Worm (Caenorhabditis elegans) whole organism, L1 larva: ENCODE measurements around the gene F35G12.7.

Experiments
- C16A3.4 ChIP-seq: fragments of 150-350 bp; optimal IDR thresholded peaks from 2 replicates; lab custom pipeline; 2014; ENCODE audit warnings: missing biosample characterization, missing genetic modification characterization
- F16B12.6 ChIP-seq: fragments of 150-350 bp; optimal IDR thresholded peaks from 2 replicates; lab custom pipeline; 2014; ENCODE audit warnings: missing biosample characterization, missing genetic modification characterization
- aha-1 ChIP-seq: fragments of 150-350 bp; optimal IDR thresholded peaks from 2 replicates; lab custom pipeline; 2014; ENCODE audit warnings: missing biosample characterization, missing genetic modification characterization
- ama-1 ChIP-seq: fragments of 150-350 bp; optimal IDR thresholded peaks from 2 replicates; lab custom pipeline; 2014
- blmp-1 ChIP-seq: fragments of 150-350 bp; optimal IDR thresholded peaks from 2 replicates; lab custom pipeline; 2014; ENCODE audit warnings: missing biosample characterization, missing genetic modification characterization
- ceh-8 ChIP-seq: fragments of 200-800 bp; sonication (Bioruptor generic); optimal IDR thresholded peaks from 2 replicates; lab custom pipeline; 2018; ENCODE audit warnings: mild to moderate bottlenecking, missing genetic modification characterization, moderate library complexity, missing compliant biosample characterization
- ceh-82 ChIP-seq, 3 experiments: fragments of 150-350 bp in 1 of 3; sonication (generic microtip) in 2 of 3; optimal IDR thresholded peaks; 2 replicates each; lab custom pipeline; 2014 to 2017; ENCODE audit warnings: missing biosample characterization in 3 of 3, missing genetic modification characterization in 3 of 3
- ces-1 ChIP-seq: fragments of 150-350 bp; optimal IDR thresholded peaks from 2 replicates; lab custom pipeline; 2014; ENCODE audit warnings: missing biosample characterization, missing genetic modification reagents, missing genetic modification characterization
- dpl-1 ChIP-seq, 3 experiments: fragments of 150-350 bp in 2 of 3; sonication (generic microtip) in 1 of 3; optimal IDR thresholded peaks; 2 replicates each; lab custom pipeline; 2014 to 2017; ENCODE audit warnings: missing biosample characterization in 3 of 3, missing genetic modification characterization in 3 of 3, missing genetic modification reagents in 3 of 3
- dsc-1 ChIP-seq: sonication (generic microtip); optimal IDR thresholded peaks from 2 replicates; lab custom pipeline; 2016; ENCODE audit warnings: mild to moderate bottlenecking, missing genetic modification characterization, missing compliant biosample characterization
- efl-1 ChIP-seq, 4 experiments: fragments of 150-350 bp; optimal IDR thresholded peaks in 3 of 4; peaks in 1 of 4; 1 replicate in 1 of 4; 2 replicates in 3 of 4; lab custom pipeline; 2014; ENCODE audit warnings: missing biosample characterization in 2 of 4, missing genetic modification characterization in 2 of 4, missing genetic modification reagents in 2 of 4
- efl-3 ChIP-seq: fragments of 200-800 bp; sonication (Bioruptor generic); optimal IDR thresholded peaks from 2 replicates; lab custom pipeline; 2018; ENCODE audit warnings: mild to moderate bottlenecking, missing genetic modification characterization, missing compliant biosample characterization
- egl-13 ChIP-seq: sonication (generic microtip); optimal IDR thresholded peaks from 2 replicates; lab custom pipeline; 2016; ENCODE audit warnings: missing genotype, missing genetic modification reagents, missing genetic modification characterization, missing compliant biosample characterization
- egl-27 ChIP-seq, 2 experiments: fragments of 150-350 bp in 1 of 2; sonication (generic microtip); optimal IDR thresholded peaks; 3 replicates each; lab custom pipeline; 2017 to 2018; ENCODE audit warnings: missing biosample characterization in 2 of 2, missing genetic modification characterization in 2 of 2, missing genetic modification reagents in 2 of 2
- elt-3 ChIP-seq, 6 experiments: fragments of 150-350 bp in 1 of 6; sonication (generic microtip); optimal IDR thresholded peaks; 2 replicates each; lab custom pipeline; 2017 to 2018; ENCODE audit warnings: missing biosample characterization in 6 of 6, missing genetic modification characterization in 6 of 6, inconsistent platforms in 1 of 6
- ets-5 ChIP-seq: fragments of 200-800 bp; sonication (Bioruptor generic); IDR thresholded peaks from 2 replicates; pipeline ENCODE4 v1.3.6; 2022; ENCODE audit warnings: missing genetic modification characterization, missing compliant biosample characterization
- fkh-8 ChIP-seq: sonication (generic microtip); optimal IDR thresholded peaks from 2 replicates; lab custom pipeline; 2016; ENCODE audit warnings: mild to moderate bottlenecking, missing genetic modification characterization, missing compliant biosample characterization
- fos-1 ChIP-seq: fragments of 150-350 bp; optimal IDR thresholded peaks from 2 replicates; lab custom pipeline; 2014; ENCODE audit warnings: missing biosample characterization, missing genetic modification characterization
- hlh-4 ChIP-seq: sonication (generic microtip); optimal IDR thresholded peaks from 2 replicates; lab custom pipeline; 2016; ENCODE audit warnings: mild to moderate bottlenecking, missing genetic modification characterization, missing compliant biosample characterization
- jun-1 ChIP-seq: fragments of 150-350 bp; optimal IDR thresholded peaks from 2 replicates; lab custom pipeline; 2014; ENCODE audit warnings: missing biosample characterization, missing genetic modification reagents, missing genetic modification characterization
- lin-35 ChIP-seq, 2 experiments: fragments of 150-350 bp; optimal IDR thresholded peaks; 2 replicates each; lab custom pipeline; 2014; ENCODE audit warnings: missing biosample characterization in 2 of 2, missing genetic modification characterization in 2 of 2, missing genetic modification reagents in 2 of 2
- lir-3 ChIP-seq: sonication (generic microtip); optimal IDR thresholded peaks from 2 replicates; lab custom pipeline; 2016; ENCODE audit warnings: mild to moderate bottlenecking, missing genetic modification characterization, moderate library complexity, missing compliant biosample characterization; ENCODE audit not compliant: poor library complexity
- lsy-2 ChIP-seq, 2 experiments: fragments of 150-350 bp; optimal IDR thresholded peaks; 2 replicates each; lab custom pipeline; 2014; ENCODE audit warnings: missing biosample characterization in 2 of 2, missing genetic modification characterization in 2 of 2
- mab-9 ChIP-seq: fragments of 200-800 bp; sonication (Bioruptor generic); IDR thresholded peaks from 2 replicates; pipeline ENCODE4 v1.3.6; 2022; ENCODE audit warnings: missing genetic modification reagents, missing genetic modification characterization, missing compliant biosample characterization
- mep-1 ChIP-seq: fragments of 150-350 bp; optimal IDR thresholded peaks from 2 replicates; lab custom pipeline; 2014; ENCODE audit warnings: missing biosample characterization, missing genetic modification characterization
- nhr-11 ChIP-seq: fragments of 150-350 bp; optimal IDR thresholded peaks from 2 replicates; lab custom pipeline; 2014; ENCODE audit warnings: missing biosample characterization, missing genetic modification characterization
- nhr-20 ChIP-seq: sonication (generic microtip); optimal IDR thresholded peaks from 2 replicates; lab custom pipeline; 2016; ENCODE audit warnings: mild to moderate bottlenecking, missing genetic modification characterization, missing compliant biosample characterization
- nhr-84 ChIP-seq: sonication (generic microtip); optimal IDR thresholded peaks from 2 replicates; lab custom pipeline; 2017; ENCODE audit warnings: missing biosample characterization, missing genetic modification characterization
- nhr-90 ChIP-seq: sonication (generic microtip); optimal IDR thresholded peaks from 2 replicates; lab custom pipeline; 2016; ENCODE audit warnings: mild to moderate bottlenecking, missing genetic modification characterization, missing compliant biosample characterization; ENCODE audit not compliant: poor library complexity
- pag-3 ChIP-seq: sonication (generic microtip); optimal IDR thresholded peaks from 2 replicates; lab custom pipeline; 2017; ENCODE audit warnings: missing genetic modification characterization, mild to moderate bottlenecking, missing compliant biosample characterization, antibody characterized with exemption, borderline replicate concordance; ENCODE audit not compliant: insufficient read depth
- pax-3 ChIP-seq: fragments of 200-800 bp; sonication (Bioruptor generic); optimal IDR thresholded peaks from 2 replicates; lab custom pipeline; 2018; ENCODE audit warnings: mild to moderate bottlenecking, missing genetic modification characterization, moderate library complexity, missing compliant biosample characterization
- pqm-1 ChIP-seq: sonication (generic microtip); optimal IDR thresholded peaks from 3 replicates; lab custom pipeline; 2017; ENCODE audit warnings: missing biosample characterization, missing genetic modification characterization
- snpc-4 ChIP-seq: fragments of 150-350 bp; optimal IDR thresholded peaks from 2 replicates; lab custom pipeline; 2014; ENCODE audit warnings: missing biosample characterization, missing genetic modification characterization
- snu-23 ChIP-seq: sonication (generic microtip); optimal IDR thresholded peaks from 2 replicates; lab custom pipeline; 2016; ENCODE audit warnings: missing genetic modification characterization, missing compliant biosample characterization
- swsn-7 ChIP-seq: sonication (generic microtip); optimal IDR thresholded peaks from 2 replicates; lab custom pipeline; 2016; ENCODE audit warnings: missing genetic modification characterization, missing compliant biosample characterization
- tbx-2 ChIP-seq: sonication (generic microtip); optimal IDR thresholded peaks from 2 replicates; lab custom pipeline; 2016; ENCODE audit warnings: missing genetic modification characterization, missing compliant biosample characterization
- unc-130 ChIP-seq: fragments of 150-350 bp; optimal IDR thresholded peaks from 2 replicates; lab custom pipeline; 2017; ENCODE audit warnings: missing biosample characterization, missing genetic modification characterization, inconsistent platforms
- unc-30 ChIP-seq: sonication (generic microtip); optimal IDR thresholded peaks from 2 replicates; lab custom pipeline; 2017; ENCODE audit warnings: missing biosample characterization, missing genetic modification characterization
- unc-98 ChIP-seq: fragments of 200-800 bp; sonication (Bioruptor generic); IDR thresholded peaks from 2 replicates; pipeline ENCODE4 v1.3.6; 2022; ENCODE audit warnings: missing genetic modification characterization, missing compliant biosample characterization
- vab-15 ChIP-seq: sonication (generic microtip); optimal IDR thresholded peaks from 2 replicates; lab custom pipeline; 2017; ENCODE audit warnings: missing genotype, mild to moderate bottlenecking, missing genetic modification characterization, missing compliant biosample characterization
- xbp-1 ChIP-seq: sonication (generic microtip); optimal IDR thresholded peaks from 2 replicates; lab custom pipeline; 2016; ENCODE audit warnings: missing genetic modification characterization, missing compliant biosample characterization
- zip-4 ChIP-seq: fragments of 200-800 bp; sonication (Bioruptor generic); optimal IDR thresholded peaks from 2 replicates; lab custom pipeline; 2018; ENCODE audit warnings: mild to moderate bottlenecking, missing genetic modification characterization, moderate library complexity, missing compliant biosample characterization
- ztf-4 ChIP-seq: fragments of 150-350 bp; optimal IDR thresholded peaks from 2 replicates; lab custom pipeline; 2014; ENCODE audit warnings: missing biosample characterization, missing genetic modification characterization

The F35G12.7 gene

DNA sequence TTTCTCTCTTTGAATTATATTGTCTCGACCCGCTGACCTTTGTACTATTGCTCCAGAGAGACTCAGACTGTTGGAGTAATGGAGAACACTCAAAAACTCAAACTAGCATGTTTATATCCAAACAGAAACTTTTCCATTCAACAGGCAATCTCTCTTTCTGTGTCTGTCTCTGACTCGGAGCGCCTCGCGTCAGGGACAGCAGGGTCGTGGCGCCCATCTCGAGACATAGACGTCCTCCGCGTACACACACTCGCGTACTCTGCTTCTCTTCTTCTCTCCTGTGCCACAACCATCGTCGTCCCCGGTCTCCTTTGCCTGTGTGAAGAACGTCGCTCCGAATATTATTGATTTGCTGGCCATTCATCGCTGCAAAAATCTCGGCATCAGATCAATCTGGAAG lies 35.2 kb downstream of the F35G12.7 start (continued):
- TF ChIP-seq ceh-82 (tag; optimal IDR thresholded peaks at IDR 0.05; lab: Kevin White, UChicago) (peak in 2 of 3 experiments; percentile 31 to 81), egl-13 (tag; lab: Kevin White, UChicago) (peak; percentile 7), swsn-7 (tag; lab: Kevin White, UChicago) (peak; percentile 65), snpc-4 (tag; lab: Kevin White, UChicago) (peak; percentile 23), nhr-20 (tag; lab: Kevin White, UChicago) (peak; percentile 76), nhr-11 (no peak), hlh-4 (tag; lab: Kevin White, UChicago) (no peak), efl-1 (optimal IDR thresholded peaks at IDR 0.05; lab: Kevin White, UChicago) (peak; percentile 55 to 63), efl-1 (GFP tag; optimal IDR thresholded peaks at IDR 0.05 in 1 of 2; lab: Kevin White, UChicago) (peak in 1 of 2 experiments; percentile 24), jun-1 (tag; lab: Kevin White, UChicago) (peak; percentile 57), nhr-90 (tag; lab: Kevin White, UChicago) (peak; percentile 24), C16A3.4 (tag; lab: Kevin White, UChicago) (peak; percentile 48), mep-1 (peak; percentile 61), xbp-1 (tag; lab: Kevin White, UChicago) (peak; percentile 15), ces-1 (no peak), ceh-8 (GFP tag; lab: Kevin White, UChicago) (no peak), dsc-1 (tag; lab: Kevin White, UChicago) (peak; percentile 23), snu-23 (GFP tag; lab: Kevin White, UChicago) (peak; percentile 82), ama-1 (lab: Kevin White, UChicago) (no peak), tbx-2 (tag; lab: Kevin White, UChicago) (peak; percentile 60), ztf-4 (peak; percentile 20), egl-27 (tag; optimal IDR thresholded peaks at IDR 0.05; lab: Kevin White, UChicago) (peak; percentile 6 to 36), elt-3 (tag; optimal IDR thresholded peaks at IDR 0.05; lab: Kevin White, UChicago) (peak in 1 of 6 experiments; percentile 39), vab-15 (tag; lab: Kevin White, UChicago) (no peak), pax-3 (tag; lab: Kevin White, UChicago) (no peak)

DNA sequence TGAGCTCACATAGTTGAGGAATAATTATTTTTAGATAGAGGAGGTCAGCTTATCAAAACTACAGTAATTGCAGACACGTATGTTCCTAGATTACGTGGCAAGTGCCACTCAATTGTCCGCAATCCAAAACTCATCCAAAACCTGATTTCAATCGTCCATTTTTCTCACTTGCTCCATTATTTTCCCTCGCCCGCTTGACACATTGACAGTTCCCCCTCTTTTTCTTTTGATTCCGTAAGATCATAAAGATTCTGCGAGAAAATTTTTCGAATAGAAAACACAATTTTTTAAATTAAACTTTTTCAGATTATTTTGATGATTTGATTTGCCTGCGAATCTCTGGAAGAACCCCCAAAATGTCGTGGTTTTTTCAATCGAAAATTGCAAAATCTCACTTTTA lies 38.4 kb downstream of the F35G12.7 start, which contains the start of gene M88.4:
Gene M88.4 (plus strand): TSS at position 301 of the 400 bp plus-strand sequence.
- TF ChIP-seq pag-3 (tag; lab: Kevin White, UChicago) (no peak), ztf-4 (no peak), fos-1 (tag; lab: Kevin White, UChicago) (no peak)
- TF ChIP-seq, all 84 proteins: peak for 0

DNA sequence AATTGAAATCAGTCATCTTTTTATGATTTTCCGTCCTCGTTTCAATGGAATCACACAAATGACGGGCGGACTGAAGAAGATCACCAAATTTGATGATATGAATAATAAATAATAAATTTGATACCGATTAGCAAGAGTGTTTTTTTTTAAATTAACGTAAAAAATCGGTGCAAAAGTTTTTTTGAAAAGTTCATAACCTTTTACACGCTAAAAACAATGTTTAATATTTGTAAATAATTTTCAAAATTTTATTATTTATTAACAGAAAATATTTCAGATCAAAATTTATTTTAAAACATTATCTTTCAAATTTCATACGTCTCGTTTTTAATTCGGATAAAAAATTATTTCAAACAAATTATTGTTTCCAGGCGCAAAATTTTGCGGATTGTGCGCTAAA lies 42.2 kb downstream of the F35G12.7 start, which contains the start of gene M88.3:
Gene M88.3 (minus strand): TSS at position 101 of the 400 bp plus-strand sequence.
- no peak for TF ChIP-seq F16B12.6 (tag; lab: Kevin White, UChicago)
- TF ChIP-seq fkh-8 (tag; lab: Kevin White, UChicago) = no peak
- no peak for TF ChIP-seq lin-35 (GFP tag; optimal IDR thresholded peaks at IDR 0.05; lab: Kevin White, UChicago)
- no peak for TF ChIP-seq aha-1 (tag; lab: Kevin White, UChicago)
- no peak for TF ChIP-seq efl-3 (GFP tag; lab: Kevin White, UChicago)
- TF ChIP-seq tbx-2 (tag; lab: Kevin White, UChicago) = no peak
- TF ChIP-seq ets-5 = no peak

DNA sequence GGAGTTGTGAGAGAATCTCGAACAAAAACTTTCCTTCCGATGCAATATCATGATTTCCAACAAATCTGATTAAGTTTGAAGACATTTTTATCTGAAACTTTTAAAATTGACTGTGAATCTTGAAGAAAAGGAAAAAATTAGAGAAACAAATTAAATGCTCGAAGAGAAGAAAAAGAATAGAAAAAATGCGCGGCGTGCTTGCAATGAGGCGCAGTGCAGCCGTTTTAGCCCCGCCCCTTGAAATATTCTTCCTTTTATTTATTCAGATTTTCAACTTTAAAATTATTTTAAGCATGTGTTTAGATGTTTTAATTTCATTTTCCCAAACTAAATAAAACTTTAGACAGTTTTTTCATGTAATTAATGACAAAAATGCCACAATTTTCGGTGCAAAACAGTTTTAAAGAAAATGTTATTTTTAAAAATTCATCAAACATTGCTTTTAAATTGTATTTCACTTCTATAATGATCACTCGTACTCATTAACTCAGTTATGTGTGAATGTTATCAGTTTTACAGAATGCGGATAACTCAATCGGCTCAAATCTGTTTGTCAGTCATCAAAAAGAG lies 44.7 kb downstream of the F35G12.7 start, which contains the start of the genes mrps-34 and cisd-3.1:
Gene mrps-34 (minus strand): TSS at position 91 of the 570 bp plus-strand sequence.
Gene cisd-3.1 (plus strand): TSS at position 520 of the 570 bp plus-strand sequence.
- TF ChIP-seq lir-3 (tag; lab: Kevin White, UChicago) (no peak), xbp-1 (tag; lab: Kevin White, UChicago) (peak; percentile 7), unc-98 (GFP tag; lab: Robert Waterston, UW) (no peak), C16A3.4 (tag; lab: Kevin White, UChicago) (peak; percentile 21), ceh-8 (GFP tag; lab: Kevin White, UChicago) (no peak), snu-23 (GFP tag; lab: Kevin White, UChicago) (peak; percentile 19), lin-35 (GFP tag; optimal IDR thresholded peaks at IDR 0.05; lab: Kevin White, UChicago) (peak in 1 of 2 experiments; percentile 9), dpl-1 (GFP tag; optimal IDR thresholded peaks at IDR 0.05; lab: Kevin White, UChicago) (peak in 2 of 3 experiments; percentile 7 to 31), unc-130 (no peak), blmp-1 (no peak), lsy-2 (tag; optimal IDR thresholded peaks at IDR 0.05; lab: Kevin White, UChicago) (peak in 1 of 2 experiments; percentile 57), pqm-1 (no peak), unc-30 (tag; lab: Kevin White, UChicago) (no peak), nhr-20 (tag; lab: Kevin White, UChicago) (no peak), zip-4 (GFP tag; lab: Kevin White, UChicago) (no peak), efl-1 (optimal IDR thresholded peaks at IDR 0.05; lab: Kevin White, UChicago) (peak; percentile 7 to 27), efl-1 (GFP tag; optimal IDR thresholded peaks at IDR 0.05 in 1 of 2; lab: Kevin White, UChicago) (peak in 1 of 2 experiments; percentile 14), F16B12.6 (tag; lab: Kevin White, UChicago) (peak; percentile 8), nhr-84 (no peak), efl-3 (GFP tag; lab: Kevin White, UChicago) (no peak), nhr-11 (no peak), mab-9 (GFP tag; lab: Robert Waterston, UW) (no peak)
